Worm (Caenorhabditis elegans): ENCODE data around the gene Y108F1.5.

ce11 chrX:312238-312637 lies 38.4 kb upstream of the Y108F1.5 start:
- TF ChIP-seq ceh-82 (tag; optimal IDR thresholded peaks at IDR 0.05), result no peak
- TF ChIP-seq egl-5 (tag; optimal IDR thresholded peaks at IDR 0.05), result no peak
- TF ChIP-seq nhr-28 (tag; optimal IDR thresholded peaks at IDR 0.05), result no peak
- TF ChIP-seq nfya-1 (tag; optimal IDR thresholded peaks at IDR 0.05; ENCODE audit: insufficient read depth), result no peak
- TF ChIP-seq sea-2 (GFP tag; optimal IDR thresholded peaks at IDR 0.05), result no peak
